Fruit fly (Drosophila melanogaster): ENCODE data around the gene alien.

- TF ChIP-seq OdsH (GFP tag; optimal IDR thresholded peaks at IDR 0.05) = no peak
- TF ChIP-seq CG31627 (GFP tag; optimal IDR thresholded peaks at IDR 0.05) = no peak
- no peak for TF ChIP-seq CG4318 (GFP tag; optimal IDR thresholded peaks at IDR 0.05)
- TF ChIP-seq CG8319 (GFP tag; optimal IDR thresholded peaks at IDR 0.05) = no peak
- no peak for TF ChIP-seq CG15336 (GFP tag; IDR thresholded peaks at IDR 0.05)
- TF ChIP-seq Ets21C (GFP tag; optimal IDR thresholded peaks at IDR 0.05) = no peak
- TF ChIP-seq CG6163 (GFP tag; IDR thresholded peaks at IDR 0.05) = no peak
- TF ChIP-seq CG3032 (tag; optimal IDR thresholded peaks at IDR 0.05) = no peak
- TF ChIP-seq CG6854 (GFP tag; optimal IDR thresholded peaks at IDR 0.05) = no peak
- no peak for TF ChIP-seq CG11902 (GFP tag; optimal IDR thresholded peaks at IDR 0.05)
- TF ChIP-seq Blimp-1 (GFP tag; optimal IDR thresholded peaks at IDR 0.05) = no peak
- TF ChIP-seq Sox15 (GFP tag; optimal IDR thresholded peaks at IDR 0.05) = no peak
Observed at dm6 chr2L:8998237-8998636, 1.1 kb upstream of the alien start, which contains the start of gene Try29F.
